Worm (Caenorhabditis elegans): ENCODE results near the gene F49C12.2.
"Not testable (repeated sequence)": the region's sequence is repeated elsewhere in the genome, so short reads cannot be mapped to it uniquely, and the experiment has no call there.

F49C12.2 gene

ce11 chrIV:9256865-9257264 is 42.2 kb downstream of the F49C12.2 start:
- TF ChIP-seq hnd-1 (tag; optimal IDR thresholded peaks at IDR 0.05), result no peak
- TF ChIP-seq sea-1 (GFP tag; conservative IDR thresholded peaks at IDR 0.05), result no peak
- TF ChIP-seq flt-1 (GFP tag; IDR thresholded peaks at IDR 0.05), result no peak
- TF ChIP-seq ama-1 (optimal IDR thresholded peaks at IDR 0.05), result no peak
- TF ChIP-seq tra-4 (tag; optimal IDR thresholded peaks at IDR 0.05), result no peak
- TF ChIP-seq ceh-36 (tag; optimal IDR thresholded peaks at IDR 0.05), result no peak
- TF ChIP-seq tbx-37 (GFP tag; conservative IDR thresholded peaks at IDR 0.05), result no peak
- TF ChIP-seq B0310.2 (tag; optimal IDR thresholded peaks at IDR 0.05), result no peak
- TF ChIP-seq F13C5.2 (tag; optimal IDR thresholded peaks at IDR 0.05), result no peak
- no peak for TF ChIP-seq aly-1 (tag; optimal IDR thresholded peaks at IDR 0.05)
- no peak for TF ChIP-seq hmg-4 (GFP tag; optimal IDR thresholded peaks at IDR 0.05)
- no peak for TF ChIP-seq ets-7 (tag; optimal IDR thresholded peaks at IDR 0.05)
- TF ChIP-seq tbx-11 (GFP tag; IDR thresholded peaks at IDR 0.05), result no peak
- no peak for TF ChIP-seq hmbx-1 (tag; optimal IDR thresholded peaks at IDR 0.05)
- TF ChIP-seq scrt-1 (GFP tag; IDR thresholded peaks at IDR 0.05), result no peak
- TF ChIP-seq pes-1 (GFP tag; IDR thresholded peaks at IDR 0.05), result no peak
- no peak for TF ChIP-seq ceh-13 (GFP tag; optimal IDR thresholded peaks at IDR 0.05)

- TF ChIP-seq hnd-1 (tag; optimal IDR thresholded peaks at IDR 0.05), result no peak
- TF ChIP-seq flt-1 (GFP tag; IDR thresholded peaks at IDR 0.05), result no peak
- no peak for TF ChIP-seq hmg-4 (GFP tag; optimal IDR thresholded peaks at IDR 0.05)
Measured at ce11 chrIV:9256017-9256416, 43.0 kb downstream of the F49C12.2 start, which contains the start of gene Y11D7A.9. TSS of gene Y11D7A.9 (minus strand) at chrIV:9256117.

ce11 chrIV:9251079-9251478 is 48.0 kb downstream of the F49C12.2 start, which contains the start of gene Y11D7A.8:
TSS of gene Y11D7A.8 (plus strand) at chrIV:9251379.
- TF ChIP-seq flt-1 (GFP tag; IDR thresholded peaks at IDR 0.05) (no peak), pes-1 (GFP tag; IDR thresholded peaks at IDR 0.05) (no peak), tra-4 (tag; optimal IDR thresholded peaks at IDR 0.05) (no peak), ama-1 (optimal IDR thresholded peaks at IDR 0.05) (no peak), ceh-13 (GFP tag; optimal IDR thresholded peaks at IDR 0.05) (no peak), hmbx-1 (tag; optimal IDR thresholded peaks at IDR 0.05) (no peak), aly-1 (tag; optimal IDR thresholded peaks at IDR 0.05) (no peak), ets-7 (tag; optimal IDR thresholded peaks at IDR 0.05) (no peak), F13C5.2 (tag; optimal IDR thresholded peaks at IDR 0.05) (no peak), B0310.2 (tag; optimal IDR thresholded peaks at IDR 0.05) (no peak), hmg-4 (GFP tag; optimal IDR thresholded peaks at IDR 0.05) (no peak), scrt-1 (GFP tag; IDR thresholded peaks at IDR 0.05) (no peak), ceh-36 (tag; optimal IDR thresholded peaks at IDR 0.05) (no peak), tbx-37 (GFP tag; conservative IDR thresholded peaks at IDR 0.05) (no peak), hnd-1 (tag; optimal IDR thresholded peaks at IDR 0.05) (no peak), sea-1 (GFP tag; conservative IDR thresholded peaks at IDR 0.05) (no peak), tbx-11 (GFP tag; IDR thresholded peaks at IDR 0.05) (no peak)

- TF ChIP-seq scrt-1 (GFP tag; IDR thresholded peaks at IDR 0.05); ama-1 (optimal IDR thresholded peaks at IDR 0.05); hnd-1 (tag; optimal IDR thresholded peaks at IDR 0.05): not testable (repeated sequence)
Measured at ce11 chrIV:9249219-9249618, 49.8 kb downstream of the F49C12.2 start, which contains the start of gene Y11D7A.7. TSS of gene Y11D7A.7 (plus strand) at chrIV:9249519.
